Fruit fly (Drosophila melanogaster) whole organism, embryonic: Measurements from ENCODE around the gene Polr3A.
A peak's percentile ranks its signal among the peaks of the same experiment; 100 is the strongest.

ENCODE experiments used
- Ada2b ChIP-seq: fragments of 200-800 bp; sonication (Bioruptor generic); IDR thresholded peaks from 2 replicates; pipeline ENCODE4 v1.3.6; 2022; ENCODE audit warnings: missing biosample characterization, missing genetic modification characterization
- Adf1 ChIP-seq: fragments of 200-800 bp; sonication (Bioruptor generic); IDR thresholded peaks from 2 replicates; pipeline ENCODE4 v1.3.6; 2022; ENCODE audit warnings: missing biosample characterization, missing genetic modification characterization
- Atf3 ChIP-seq: fragments of 200-800 bp; sonication (Bioruptor generic); optimal IDR thresholded peaks from 3 replicates; lab custom pipeline; 2016; ENCODE audit warnings: missing biosample characterization, missing genetic modification characterization
- B-H2 ChIP-seq: fragments of 200-800 bp; sonication (Bioruptor generic); optimal IDR thresholded peaks from 2 replicates; lab custom pipeline; 2018; ENCODE audit warnings: missing biosample characterization, mild to moderate bottlenecking, missing genetic modification characterization
- Bteb2 ChIP-seq: fragments of 200-800 bp; sonication (Bioruptor generic); optimal IDR thresholded peaks from 2 replicates; lab custom pipeline; 2016; ENCODE audit warnings: missing biosample characterization, missing genetic modification characterization
- CG10267 ChIP-seq: fragments of 200-800 bp; sonication (Bioruptor generic); optimal IDR thresholded peaks from 2 replicates; lab custom pipeline; 2018; ENCODE audit warnings: missing biosample characterization, mild to moderate bottlenecking, missing genetic modification characterization, moderate library complexity
- CG11696 ChIP-seq: fragments of 200-800 bp; sonication (Bioruptor generic); IDR thresholded peaks from 2 replicates; pipeline ENCODE4 v1.3.6; 2022; ENCODE audit warnings: missing biosample characterization, missing genetic modification characterization
- CG12071 ChIP-seq: fragments of 200-800 bp; sonication (Bioruptor generic); optimal IDR thresholded peaks from 3 replicates; lab custom pipeline; 2018; ENCODE audit warnings: missing biosample characterization, mild to moderate bottlenecking, missing genetic modification characterization
- CG12299 ChIP-seq: fragments of 200-800 bp; sonication (Bioruptor generic); optimal IDR thresholded peaks from 2 replicates; lab custom pipeline; 2018; ENCODE audit warnings: missing biosample characterization, mild to moderate bottlenecking, missing genetic modification characterization
- CG13424 ChIP-seq: fragments of 200-800 bp; sonication (Bioruptor generic); optimal IDR thresholded peaks from 2 replicates; lab custom pipeline; 2019; ENCODE audit warnings: missing biosample characterization, mild to moderate bottlenecking, missing genetic modification characterization, moderate library complexity
- CG13775 ChIP-seq: fragments of 200-800 bp; sonication (Bioruptor generic); optimal IDR thresholded peaks from 3 replicates; lab custom pipeline; 2017; ENCODE audit warnings: missing biosample characterization, mild to moderate bottlenecking, missing genetic modification characterization
- CG14860 ChIP-seq: fragments of 200-800 bp; sonication (Bioruptor generic); IDR thresholded peaks from 3 replicates; pipeline ENCODE4 v1.3.6; 2022; ENCODE audit warnings: missing biosample characterization, missing genetic modification characterization; ENCODE audit not compliant: partially characterized antibody
- CG15269 ChIP-seq: fragments of 200-800 bp; sonication (Bioruptor generic); optimal IDR thresholded peaks from 2 replicates; lab custom pipeline; 2018; ENCODE audit warnings: missing biosample characterization, mild to moderate bottlenecking, missing genetic modification characterization, moderate library complexity
- CG15479 ChIP-seq: fragments of 200-800 bp; sonication (Bioruptor generic); optimal IDR thresholded peaks from 3 replicates; lab custom pipeline; 2019; ENCODE audit warnings: missing biosample characterization, mild to moderate bottlenecking, missing genetic modification characterization, moderate library complexity
- CG15601 ChIP-seq: fragments of 200-800 bp; sonication (Bioruptor generic); optimal IDR thresholded peaks from 3 replicates; lab custom pipeline; 2019; ENCODE audit warnings: missing biosample characterization, mild to moderate bottlenecking, missing genetic modification characterization, moderate library complexity
- CG15696 ChIP-seq: fragments of 200-800 bp; sonication (Bioruptor generic); optimal IDR thresholded peaks from 2 replicates; lab custom pipeline; 2019; ENCODE audit warnings: missing biosample characterization, mild to moderate bottlenecking, missing genetic modification characterization, moderate library complexity
- CG17612 ChIP-seq: fragments of 200-800 bp; sonication (Bioruptor generic); IDR thresholded peaks from 2 replicates; pipeline ENCODE4 v1.3.6; 2022; ENCODE audit warnings: missing biosample characterization, missing genetic modification characterization
- CG17829 ChIP-seq: fragments of 200-800 bp; optimal IDR thresholded peaks from 2 replicates; lab custom pipeline; 2019; ENCODE audit warnings: missing biosample characterization, mild to moderate bottlenecking, missing genetic modification characterization, moderate library complexity
- CG17912 ChIP-seq: fragments of 200-800 bp; sonication (Bioruptor generic); optimal IDR thresholded peaks from 2 replicates; lab custom pipeline; 2018; ENCODE audit warnings: missing biosample characterization, mild to moderate bottlenecking, missing genetic modification characterization
- CG18476 ChIP-seq: fragments of 200-800 bp; sonication (Bioruptor generic); optimal IDR thresholded peaks from 2 replicates; lab custom pipeline; 2016; ENCODE audit warnings: missing biosample characterization, mild to moderate bottlenecking, missing genetic modification characterization
- CG18764 ChIP-seq: fragments of 200-800 bp; sonication (Bioruptor generic); optimal IDR thresholded peaks from 3 replicates; lab custom pipeline; 2016; ENCODE audit warnings: missing biosample characterization, missing genetic modification characterization
- CG32532 ChIP-seq: fragments of 200-800 bp; sonication (Bioruptor generic); IDR thresholded peaks from 2 replicates; pipeline ENCODE4 v1.3.6; 2022; ENCODE audit warnings: missing biosample characterization, missing genetic modification characterization
- CG33213 ChIP-seq: fragments of 200-800 bp; sonication (Bioruptor generic); optimal IDR thresholded peaks from 3 replicates; lab custom pipeline; 2016; ENCODE audit warnings: missing biosample characterization, missing genetic modification characterization
- CG6272 ChIP-seq: fragments of 200-800 bp; sonication (Bioruptor generic); IDR thresholded peaks from 2 replicates; pipeline ENCODE4 v1.3.6; 2022; ENCODE audit warnings: missing biosample characterization, missing genetic modification characterization
- CG6854 ChIP-seq: fragments of 200-800 bp; sonication (Bioruptor generic); optimal IDR thresholded peaks from 3 replicates; lab custom pipeline; 2017; ENCODE audit warnings: missing biosample characterization, mild to moderate bottlenecking, missing genetic modification characterization
- CG7372 ChIP-seq: fragments of 200-800 bp; sonication (Bioruptor generic); IDR thresholded peaks from 2 replicates; pipeline ENCODE4 v1.3.6; 2022; ENCODE audit warnings: missing biosample characterization, missing genetic modification characterization
- CG7745 ChIP-seq: fragments of 200-800 bp; sonication (Bioruptor generic); optimal IDR thresholded peaks from 2 replicates; lab custom pipeline; 2018; ENCODE audit warnings: missing biosample characterization, mild to moderate bottlenecking, missing genetic modification characterization, moderate library complexity
- CG8281 ChIP-seq: fragments of 200-800 bp; sonication (Bioruptor generic); optimal IDR thresholded peaks from 2 replicates; lab custom pipeline; 2018; ENCODE audit warnings: missing biosample characterization, mild to moderate bottlenecking, missing genetic modification characterization, moderate library complexity
- CG8478 ChIP-seq: fragments of >200 bp; optimal IDR thresholded peaks from 2 replicates; lab custom pipeline; 2018
- CG8924 ChIP-seq: fragments of 200-800 bp; optimal IDR thresholded peaks from 3 replicates; lab custom pipeline; 2019; ENCODE audit warnings: missing biosample characterization, mild to moderate bottlenecking, missing genetic modification characterization, moderate library complexity
- CG9876 ChIP-seq: fragments of 200-800 bp; sonication (Bioruptor generic); optimal IDR thresholded peaks from 2 replicates; lab custom pipeline; 2016; ENCODE audit warnings: missing biosample characterization, missing genetic modification characterization
- Dp ChIP-seq: fragments of 200-800 bp; sonication (Bioruptor generic); optimal IDR thresholded peaks from 2 replicates; lab custom pipeline; 2018; ENCODE audit warnings: missing biosample characterization, mild to moderate bottlenecking, missing genetic modification characterization, moderate library complexity
- Dref ChIP-seq: fragments of 200-800 bp; sonication (Bioruptor generic); IDR thresholded peaks from 2 replicates; pipeline ENCODE4 v1.3.6; 2022; ENCODE audit warnings: missing biosample characterization, missing genetic modification characterization
- HHEX ChIP-seq: fragments of 200-800 bp; sonication (Bioruptor generic); optimal IDR thresholded peaks from 3 replicates; lab custom pipeline; 2017; ENCODE audit warnings: missing biosample characterization, mild to moderate bottlenecking, missing genetic modification characterization, missing genetic modification reagents
- HLH54F ChIP-seq: fragments of 200-800 bp; sonication (Bioruptor generic); optimal IDR thresholded peaks from 3 replicates; lab custom pipeline; 2016; ENCODE audit warnings: missing biosample characterization, missing genetic modification characterization
- Hand ChIP-seq: fragments of 200-800 bp; sonication (Bioruptor generic); optimal IDR thresholded peaks from 2 replicates; lab custom pipeline; 2017; ENCODE audit warnings: mild to moderate bottlenecking, missing biosample characterization, missing genetic modification reagents, missing genetic modification characterization
- Hmx ChIP-seq: fragments of 200-800 bp; sonication (Bioruptor generic); optimal IDR thresholded peaks from 2 replicates; lab custom pipeline; 2016; ENCODE audit warnings: missing biosample characterization, missing genetic modification characterization
- Hsf ChIP-seq: fragments of 200-800 bp; sonication (Bioruptor generic); optimal IDR thresholded peaks from 3 replicates; lab custom pipeline; 2016; ENCODE audit warnings: missing biosample characterization, missing genetic modification characterization
- Myb ChIP-seq: fragments of 200-800 bp; sonication (Bioruptor generic); optimal IDR thresholded peaks from 2 replicates; lab custom pipeline; 2016; ENCODE audit warnings: missing biosample characterization, missing genetic modification characterization
- Nf-YA ChIP-seq: fragments of 200-800 bp; sonication (Bioruptor generic); IDR thresholded peaks from 2 replicates; pipeline ENCODE4 v1.3.6; 2022; ENCODE audit warnings: missing biosample characterization, missing genetic modification characterization
- bcd ChIP-seq: fragments of 200-800 bp; sonication (Bioruptor generic); optimal IDR thresholded peaks from 2 replicates; lab custom pipeline; 2017; ENCODE audit warnings: missing biosample characterization, mild to moderate bottlenecking, missing genetic modification characterization
- chn ChIP-seq: fragments of 200-800 bp; sonication (Bioruptor generic); optimal IDR thresholded peaks from 2 replicates; lab custom pipeline; 2016; ENCODE audit warnings: missing biosample characterization, missing genetic modification characterization
- ham ChIP-seq: fragments of 200-800 bp; sonication (Bioruptor generic); IDR thresholded peaks from 2 replicates; pipeline ENCODE4 v1.3.6; 2022; ENCODE audit warnings: missing biosample characterization, missing genetic modification characterization
- kah ChIP-seq: fragments of 200-800 bp; sonication (Bioruptor generic); optimal IDR thresholded peaks from 2 replicates; lab custom pipeline; 2018; ENCODE audit warnings: missing biosample characterization, mild to moderate bottlenecking, missing genetic modification characterization
- nerfin-1 ChIP-seq: fragments of 200-800 bp; sonication (Bioruptor generic); optimal IDR thresholded peaks from 3 replicates; lab custom pipeline; 2019; ENCODE audit warnings: missing biosample characterization, mild to moderate bottlenecking, missing genetic modification characterization, moderate library complexity
- org-1 ChIP-seq: fragments of 200-800 bp; sonication (Bioruptor generic); optimal IDR thresholded peaks from 2 replicates; lab custom pipeline; 2017; ENCODE audit warnings: missing biosample characterization, missing genetic modification characterization
- sens-2 ChIP-seq: fragments of 200-800 bp; sonication (Bioruptor generic); IDR thresholded peaks from 2 replicates; pipeline ENCODE4 v1.3.6; 2022; ENCODE audit warnings: missing biosample characterization, missing genetic modification characterization
- sim ChIP-seq: fragments of 200-800 bp; sonication (Bioruptor generic); IDR thresholded peaks from 2 replicates; pipeline ENCODE4 v1.3.6; 2022; ENCODE audit warnings: missing biosample characterization, missing genetic modification characterization
- slbo ChIP-seq: fragments of 200-800 bp; sonication (Bioruptor generic); IDR thresholded peaks from 2 replicates; pipeline ENCODE4 v1.3.6; 2022; ENCODE audit warnings: missing biosample characterization, missing genetic modification characterization
- sob ChIP-seq: fragments of 200-800 bp; sonication (Bioruptor generic); IDR thresholded peaks from 2 replicates; pipeline ENCODE4 v1.3.6; 2022; ENCODE audit warnings: missing biosample characterization, missing genetic modification characterization
- z ChIP-seq: fragments of 200-800 bp; sonication (Bioruptor generic); IDR thresholded peaks from 3 replicates; pipeline ENCODE4 v1.3.6; 2022; ENCODE audit warnings: missing biosample characterization, missing genetic modification characterization

The Polr3A gene

dm6 chrX:15785429-15786239, 22.9 kb downstream of the Polr3A start, which contains the start of the genes Paf-AHalpha and mRpS30 (continued):
- TF ChIP-seq CG12299 = no peak
- no peak for TF ChIP-seq Hand (GFP tag; lab: Kevin White, UChicago)
- no peak for TF ChIP-seq bcd (GFP tag; lab: Kevin White, UChicago)
- no peak for TF ChIP-seq Bteb2 (GFP tag; lab: Kevin White, UChicago)
- no peak for TF ChIP-seq HHEX (GFP tag; lab: Kevin White, UChicago)
- peak; percentile 94 for TF ChIP-seq Myb
- TF ChIP-seq nerfin-1 (tag; lab: Kevin White, UChicago) = no peak
- no peak for TF ChIP-seq CG17912 (GFP tag; lab: Kevin White, UChicago)
- no peak for TF ChIP-seq CG15601 (tag; lab: Kevin White, UChicago)
- no peak for TF ChIP-seq Ada2b (GFP tag; lab: Robert Waterston, UW)
- TF ChIP-seq CG10267 (tag; lab: Kevin White, UChicago) = peak; percentile 19
- TF ChIP-seq Nf-YA (GFP tag; lab: Robert Waterston, UW) = no peak
- TF ChIP-seq CG17829 = no peak
- TF ChIP-seq kah (GFP tag; lab: Kevin White, UChicago) = no peak
- TF ChIP-seq CG8281 (tag; lab: Kevin White, UChicago) = no peak
- TF ChIP-seq Atf3 = no peak
- TF ChIP-seq sob (GFP tag; lab: Robert Waterston, UW) = no peak
- no peak for TF ChIP-seq CG32532 (GFP tag; lab: Robert Waterston, UW)
- no peak for TF ChIP-seq Adf1 (GFP tag; lab: Robert Waterston, UW)
- TF ChIP-seq Hsf = no peak
- TF ChIP-seq Dp (GFP tag; lab: Kevin White, UChicago) = peak; percentile 32
- no peak for TF ChIP-seq CG18476 (GFP tag; lab: Kevin White, UChicago)
- no peak for TF ChIP-seq CG9876 (GFP tag; lab: Kevin White, UChicago)
- TF ChIP-seq CG7745 = no peak
- no peak for TF ChIP-seq Hmx (GFP tag; lab: Kevin White, UChicago)
- no peak for TF ChIP-seq CG7372
- no peak for TF ChIP-seq CG8924 (tag; lab: Kevin White, UChicago)
- no peak for TF ChIP-seq sim (GFP tag; lab: Robert Waterston, UW)
- no peak for TF ChIP-seq CG15696 (tag; lab: Kevin White, UChicago)
- TF ChIP-seq chn (GFP tag; lab: Kevin White, UChicago) = no peak
- no peak for TF ChIP-seq CG15269 (tag; lab: Kevin White, UChicago)
- no peak for TF ChIP-seq CG13424 (tag; lab: Kevin White, UChicago)
- TF ChIP-seq HLH54F = no peak
- TF ChIP-seq Dref (GFP tag; lab: Robert Waterston, UW) = peak; percentile 68
- TF ChIP-seq slbo (GFP tag; lab: Robert Waterston, UW) = peak; percentile 34; the same call in 1 of the 2 replicates
- no peak for TF ChIP-seq sens-2
- no peak for TF ChIP-seq z (GFP tag; lab: Robert Waterston, UW)
- no peak for TF ChIP-seq CG8478 (lab: Kevin White, UChicago)
- TF ChIP-seq org-1 = no peak
- TF ChIP-seq B-H2 (GFP tag; lab: Kevin White, UChicago) = no peak
- no peak for TF ChIP-seq CG13775
- no peak for TF ChIP-seq ham (GFP tag; lab: Robert Waterston, UW)
- TF ChIP-seq CG6854 (GFP tag; lab: Kevin White, UChicago) = no peak
- no peak for TF ChIP-seq CG14860
- TF ChIP-seq CG17612 (GFP tag; lab: Robert Waterston, UW) = no peak
- TF ChIP-seq CG18764 = no peak
- peak; percentile 30 for TF ChIP-seq CG33213
- no peak for TF ChIP-seq CG6272 (GFP tag; lab: Robert Waterston, UW)
- TF ChIP-seq CG12071 (GFP tag; lab: Kevin White, UChicago) = no peak
- TF ChIP-seq CG11696 = no peak
- no peak for TF ChIP-seq CG15479 (GFP tag; lab: Kevin White, UChicago)
